Worm (Caenorhabditis elegans) whole organism, midembryonic: ENCODE results near the gene clec-28.

Experiments
- T22C8.4 ChIP-seq: fragments of 200-800 bp; sonication (Bioruptor generic); IDR thresholded peaks from 2 replicates; pipeline ENCODE4 v1.3.6; 2022; ENCODE audit warnings: missing genetic modification characterization, missing compliant biosample characterization
- flt-1 ChIP-seq: fragments of 200-800 bp; sonication (Bioruptor generic); IDR thresholded peaks from 2 replicates; pipeline ENCODE4 v1.3.6; 2022; ENCODE audit warnings: missing genetic modification characterization, missing compliant biosample characterization
- klf-2 ChIP-seq: fragments of 200-800 bp; sonication (Bioruptor generic); conservative IDR thresholded peaks from 2 replicates; pipeline ENCODE4 v1.3.6; 2022; ENCODE audit warnings: missing genetic modification reagents, missing genetic modification characterization, missing compliant biosample characterization
- med-1 ChIP-seq: sonication (generic microtip); optimal IDR thresholded peaks from 2 replicates; lab custom pipeline; 2017; ENCODE audit warnings: missing genetic modification characterization, mild to moderate bottlenecking, missing compliant biosample characterization, antibody characterized with exemption, missing genetic modification reagents; ENCODE audit not compliant: insufficient read depth
- ref-1 ChIP-seq: fragments of 200-800 bp; sonication (Bioruptor generic); conservative IDR thresholded peaks from 2 replicates; pipeline ENCODE4 v1.3.6; 2022; ENCODE audit warnings: missing genetic modification reagents, missing genetic modification characterization, missing compliant biosample characterization
- ztf-23 ChIP-seq: fragments of 200-800 bp; sonication (Bioruptor generic); IDR thresholded peaks from 2 replicates; pipeline ENCODE4 v1.3.6; 2022; ENCODE audit warnings: missing genetic modification reagents, missing genetic modification characterization, missing compliant biosample characterization

DNA sequence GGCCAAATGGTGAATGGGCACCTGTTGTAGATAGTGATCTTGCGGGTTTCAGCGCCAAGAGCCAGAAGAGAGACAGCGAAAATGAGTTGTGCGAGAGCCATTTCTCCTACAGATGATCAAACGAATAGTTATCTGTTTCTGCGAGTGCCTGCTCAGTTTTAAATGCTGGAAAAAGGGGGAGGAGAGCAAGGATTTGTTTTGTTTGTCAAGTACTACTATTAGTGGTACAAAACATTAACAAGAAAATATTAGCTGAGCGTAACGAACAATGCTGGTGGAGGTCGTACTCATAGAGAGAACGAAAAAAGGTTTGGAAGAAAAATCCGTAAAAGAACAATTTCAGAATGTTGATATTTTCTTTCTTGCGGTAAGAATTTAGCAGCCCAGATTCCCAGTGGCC is 5.9 kb downstream of the clec-28 start, which contains the start of gene thn-4:
- no peak for TF ChIP-seq ztf-23 (GFP tag; lab: Robert Waterston, UW)
- no peak for TF ChIP-seq flt-1
- TF ChIP-seq ref-1: no peak
- no peak for TF ChIP-seq T22C8.4 (GFP tag; lab: Robert Waterston, UW)
- TF ChIP-seq klf-2 (GFP tag; lab: Robert Waterston, UW): no peak
- no peak for TF ChIP-seq med-1 (GFP tag; lab: Kevin White, UChicago)
